Worm (Caenorhabditis elegans) whole organism, midembryonic: Measurements from ENCODE around the gene C50B8.6.

ENCODE experiments used
- T22C8.4 ChIP-seq: fragments of 200-800 bp; sonication (Bioruptor generic); IDR thresholded peaks from 2 replicates; pipeline ENCODE4 v1.3.6; 2022; ENCODE audit warnings: missing genetic modification characterization, missing compliant biosample characterization
- cog-1 ChIP-seq: sonication (generic microtip); optimal IDR thresholded peaks from 2 replicates; lab custom pipeline; 2016; ENCODE audit warnings: missing genetic modification characterization, missing compliant biosample characterization
- flt-1 ChIP-seq: fragments of 200-800 bp; sonication (Bioruptor generic); IDR thresholded peaks from 2 replicates; pipeline ENCODE4 v1.3.6; 2022; ENCODE audit warnings: missing genetic modification characterization, missing compliant biosample characterization
- klf-2 ChIP-seq: fragments of 200-800 bp; sonication (Bioruptor generic); conservative IDR thresholded peaks from 2 replicates; pipeline ENCODE4 v1.3.6; 2022; ENCODE audit warnings: missing genetic modification reagents, missing genetic modification characterization, missing compliant biosample characterization
- med-1 ChIP-seq: sonication (generic microtip); optimal IDR thresholded peaks from 2 replicates; lab custom pipeline; 2017; ENCODE audit warnings: missing genetic modification characterization, mild to moderate bottlenecking, missing compliant biosample characterization, antibody characterized with exemption, missing genetic modification reagents; ENCODE audit not compliant: insufficient read depth
- ref-1 ChIP-seq: fragments of 200-800 bp; sonication (Bioruptor generic); conservative IDR thresholded peaks from 2 replicates; pipeline ENCODE4 v1.3.6; 2022; ENCODE audit warnings: missing genetic modification reagents, missing genetic modification characterization, missing compliant biosample characterization
- tab-1 ChIP-seq: fragments of 200-800 bp; sonication (Bioruptor generic); IDR thresholded peaks from 2 replicates; pipeline ENCODE4 v1.3.6; 2022; ENCODE audit warnings: missing genetic modification characterization, missing compliant biosample characterization
- ztf-23 ChIP-seq: fragments of 200-800 bp; sonication (Bioruptor generic); IDR thresholded peaks from 2 replicates; pipeline ENCODE4 v1.3.6; 2022; ENCODE audit warnings: missing genetic modification reagents, missing genetic modification characterization, missing compliant biosample characterization
- ztf-29 ChIP-seq: fragments of 200-800 bp; sonication (Bioruptor generic); IDR thresholded peaks from 2 replicates; pipeline ENCODE4 v1.3.6; 2022; ENCODE audit warnings: missing genetic modification reagents, missing genetic modification characterization, missing compliant biosample characterization

The C50B8.6 gene

ce11 chrV:13625517-13626097, 46.8 kb downstream of the C50B8.6 start, which contains the start of the genes nduv-2 and F53F4.12:
nduv-2 (minus strand) TSS chrV:13625567.
F53F4.12 (plus strand) TSS chrV:13626047.
- TF ChIP-seq ref-1 (GFP tag; lab: Robert Waterston, UW): no peak
- TF ChIP-seq cog-1: no peak
- TF ChIP-seq klf-2 (GFP tag; lab: Robert Waterston, UW): no peak
- TF ChIP-seq ztf-23 (GFP tag; lab: Robert Waterston, UW): no peak
- no peak for TF ChIP-seq tab-1 (GFP tag; lab: Robert Waterston, UW)
- no peak for TF ChIP-seq med-1 (GFP tag; lab: Kevin White, UChicago)
- TF ChIP-seq T22C8.4: no peak
- TF ChIP-seq flt-1 (GFP tag; lab: Robert Waterston, UW): no peak
- TF ChIP-seq ztf-29 (GFP tag; lab: Robert Waterston, UW): no peak

DNA sequence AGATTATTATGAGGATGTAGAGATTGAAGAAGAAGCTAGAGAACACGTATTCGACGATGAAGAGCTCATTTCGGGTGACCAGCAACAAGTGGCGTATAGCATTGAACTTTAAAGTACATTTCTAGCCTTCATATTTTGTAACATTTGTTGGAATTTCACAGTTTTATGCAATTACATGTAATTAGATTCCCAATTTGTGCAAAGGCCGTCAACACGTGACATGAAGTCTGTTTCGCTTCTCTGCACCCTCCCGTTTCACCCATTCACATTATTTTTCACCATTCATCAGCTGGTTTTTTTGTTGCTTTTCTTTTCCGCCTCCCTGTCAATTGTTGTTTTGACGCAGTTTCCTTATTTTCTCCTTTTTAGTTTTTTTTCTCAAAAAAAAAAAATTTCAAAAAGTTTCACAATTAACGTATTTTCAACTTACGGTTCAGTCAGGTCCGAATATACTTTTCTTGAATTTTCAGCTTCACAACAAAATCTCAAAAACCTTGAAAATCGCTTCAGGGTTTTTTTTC, 48.4 kb downstream of the C50B8.6 start, which contains the start of gene sde-2:
Gene sde-2, plus strand, starts transcription at position 471 of the 521 bp plus-strand sequence.
- no peak for TF ChIP-seq klf-2 (GFP tag; lab: Robert Waterston, UW)
- no peak for TF ChIP-seq ztf-23 (GFP tag; lab: Robert Waterston, UW)
- no peak for TF ChIP-seq tab-1 (GFP tag; lab: Robert Waterston, UW)
- TF ChIP-seq med-1 (GFP tag; lab: Kevin White, UChicago): no peak
- TF ChIP-seq cog-1: no peak
